Worm (Caenorhabditis elegans): Measurements from ENCODE around the gene srh-76.

Gene srh-76

ce11 chrV:5805467-5805866 lies 28.2 kb upstream of the srh-76 start, which contains the start of gene ZC250.5:
Gene ZC250.5, plus strand, starts transcription at chrV:5805767.
- TF ChIP-seq lsl-1 (GFP tag; optimal IDR thresholded peaks at IDR 0.05): no peak
- no peak for TF ChIP-seq B0261.1 (tag; optimal IDR thresholded peaks at IDR 0.05)
- no peak for TF ChIP-seq ztf-6 (GFP tag; IDR thresholded peaks at IDR 0.05)
- no peak for TF ChIP-seq ceh-27 (GFP tag; optimal IDR thresholded peaks at IDR 0.05)
- no peak for TF ChIP-seq unc-130 (GFP tag; optimal IDR thresholded peaks at IDR 0.05)
- no peak for TF ChIP-seq F23B12.7 (tag; optimal IDR thresholded peaks at IDR 0.05; ENCODE audit: insufficient read depth)
- TF ChIP-seq ztf-25 (GFP tag; IDR thresholded peaks at IDR 0.05): no peak
- no peak for TF ChIP-seq F33H1.4 (GFP tag; IDR thresholded peaks at IDR 0.05)
- no peak for TF ChIP-seq lin-26 (GFP tag; IDR thresholded peaks at IDR 0.05)
- no peak for TF ChIP-seq lag-1 (GFP tag; IDR thresholded peaks at IDR 0.05)
- no peak for TF ChIP-seq tbp1 (GFP tag; optimal IDR thresholded peaks at IDR 0.05)
- no peak for TF ChIP-seq die-1 (tag; optimal IDR thresholded peaks at IDR 0.05)
- TF ChIP-seq D2030.7 (GFP tag; IDR thresholded peaks at IDR 0.05): no peak
- TF ChIP-seq egrh-3 (GFP tag; IDR thresholded peaks at IDR 0.05): no peak
- no peak for TF ChIP-seq dpl-1 (GFP tag; optimal IDR thresholded peaks at IDR 0.05)
- TF ChIP-seq F10E7.11 (tag; optimal IDR thresholded peaks at IDR 0.05): no peak

- TF ChIP-seq Y67H2A.10 (GFP tag; conservative IDR thresholded peaks at IDR 0.05) (no peak), pbrm-1 (GFP tag; IDR thresholded peaks at IDR 0.05) (no peak), lin-40 (tag; optimal IDR thresholded peaks at IDR 0.05) (no peak), ccch-3 (GFP tag; optimal IDR thresholded peaks at IDR 0.05) (no peak), lag-1 (GFP tag; IDR thresholded peaks at IDR 0.05) (no peak), T07F8.4 (tag; optimal IDR thresholded peaks at IDR 0.05) (no peak), ets-4 (GFP tag; optimal IDR thresholded peaks at IDR 0.05) (no peak), chd-7 (tag; optimal IDR thresholded peaks at IDR 0.05) (no peak), xnd-1 (tag; optimal IDR thresholded peaks at IDR 0.05) (no peak), cebp-1 (GFP tag; IDR thresholded peaks at IDR 0.05) (no peak), cebp-1 (tag; optimal IDR thresholded peaks at IDR 0.05) (peak; percentile 43), unc-130 (GFP tag; optimal IDR thresholded peaks at IDR 0.05) (no peak), attf-5 (GFP tag; optimal IDR thresholded peaks at IDR 0.05) (no peak), nhr-80 (tag; optimal IDR thresholded peaks at IDR 0.05) (peak; percentile 77), T26A5.8 (tag; optimal IDR thresholded peaks at IDR 0.05) (no peak), lin-26 (GFP tag; IDR thresholded peaks at IDR 0.05) (no peak), lir-1 (GFP tag; conservative IDR thresholded peaks at IDR 0.05) (no peak), ztf-22 (GFP tag; optimal IDR thresholded peaks at IDR 0.05) (no peak)
These were observed 20.5 kb upstream of the srh-76 start, which contains the start of gene ZC250.4 for ce11 chrV:5813060-5813659. Gene ZC250.4, minus strand, starts transcription at chrV:5813137.

- TF ChIP-seq D2030.7 (GFP tag; IDR thresholded peaks at IDR 0.05) (no peak), ets-4 (GFP tag; optimal IDR thresholded peaks at IDR 0.05) (peak; percentile 38), atf-7 (tag; optimal IDR thresholded peaks at IDR 0.05) (peak; percentile 42), chd-7 (tag; optimal IDR thresholded peaks at IDR 0.05) (no peak), F57C9.4 (tag; optimal IDR thresholded peaks at IDR 0.05) (no peak), somi-1 (GFP tag; optimal IDR thresholded peaks at IDR 0.05) (no peak), cebp-1 (GFP tag; IDR thresholded peaks at IDR 0.05) (no peak), cebp-1 (tag; optimal IDR thresholded peaks at IDR 0.05) (peak; percentile 52), tbp1 (GFP tag; optimal IDR thresholded peaks at IDR 0.05) (no peak), lin-35 (GFP tag; optimal IDR thresholded peaks at IDR 0.05) (no peak), ceh-100 (GFP tag; IDR thresholded peaks at IDR 0.05) (no peak), egl-18 (GFP tag; IDR thresholded peaks at IDR 0.05) (no peak), ZK185.1 (tag; optimal IDR thresholded peaks at IDR 0.05; ENCODE audit: poor library complexity, severe bottlenecking) (no peak), lag-1 (GFP tag; IDR thresholded peaks at IDR 0.05) (no peak), zim-3 (tag; optimal IDR thresholded peaks at IDR 0.05) (no peak), ztf-22 (GFP tag; optimal IDR thresholded peaks at IDR 0.05) (no peak), K11D2.4 (GFP tag; IDR thresholded peaks at IDR 0.05) (no peak), T26A5.8 (tag; optimal IDR thresholded peaks at IDR 0.05) (no peak), F37B4.10 (GFP tag; IDR thresholded peaks at IDR 0.05) (no peak), let-607 (tag; optimal IDR thresholded peaks at IDR 0.05) (peak in 1 of 2 experiments; percentile 14), ceh-79 (tag; optimal IDR thresholded peaks at IDR 0.05) (no peak), nhr-80 (tag; optimal IDR thresholded peaks at IDR 0.05) (peak; percentile 75), C17E4.6 (GFP tag; IDR thresholded peaks at IDR 0.05) (no peak)
These were observed 17.1 kb upstream of the srh-76 start for ce11 chrV:5816470-5817061.
